Worm (Caenorhabditis elegans): ENCODE results near the gene fbxa-113.

fbxa-113 gene

DNA sequence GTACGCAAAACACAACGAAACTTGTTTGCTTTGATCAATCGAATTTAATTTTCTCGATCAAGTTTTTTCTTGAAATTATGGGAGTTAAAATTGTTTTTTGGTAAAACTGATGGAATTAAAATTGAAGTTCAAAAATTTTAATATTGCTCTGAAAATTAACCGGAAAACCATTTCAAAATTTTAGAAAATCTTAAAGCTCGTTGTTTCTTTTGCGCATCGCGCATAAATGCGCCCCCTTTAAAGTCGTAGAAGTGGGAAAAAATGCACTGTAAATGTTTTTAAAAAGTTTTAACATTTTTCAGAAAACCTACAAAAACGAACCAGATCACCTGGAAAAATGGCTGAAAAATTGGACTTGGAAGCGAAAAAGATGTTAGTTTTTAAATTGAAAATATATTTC lies at the start of gene fbxa-113:
TSS of gene fbxa-113 (plus strand) at position 301 of the 400 bp plus-strand sequence.
- TF ChIP-seq W03F9.2 (tag; optimal IDR thresholded peaks at IDR 0.05) (no peak), dao-5 (tag; optimal IDR thresholded peaks at IDR 0.05) (no peak), him-1 (tag; optimal IDR thresholded peaks at IDR 0.05) (no peak)

DNA sequence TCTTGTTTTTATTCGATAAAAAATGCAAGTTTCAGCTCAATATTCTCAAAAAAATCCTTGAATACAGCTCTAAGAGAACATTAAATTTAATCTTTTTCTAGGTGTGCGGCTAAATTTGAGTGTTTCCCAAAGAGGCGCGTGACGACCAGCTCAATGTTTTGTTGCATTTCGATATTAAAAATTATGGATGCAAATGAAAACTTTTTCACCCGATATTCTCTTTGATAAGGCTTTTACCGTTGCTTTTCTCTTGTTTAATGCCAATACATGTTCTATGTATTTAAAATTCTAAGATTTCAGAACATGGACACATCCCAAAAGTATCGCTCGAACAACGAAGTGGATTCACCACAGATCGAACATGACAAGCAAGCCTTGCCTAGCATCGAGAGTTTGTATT lies 45.0 kb upstream of the fbxa-113 start, which contains the start of gene F19B2.6:
TSS of gene F19B2.6 (plus strand) at position 301 of the 400 bp plus-strand sequence.
- TF ChIP-seq W03F9.2 (tag; optimal IDR thresholded peaks at IDR 0.05) (no peak), him-1 (tag; optimal IDR thresholded peaks at IDR 0.05) (no peak), dao-5 (tag; optimal IDR thresholded peaks at IDR 0.05) (no peak)

DNA sequence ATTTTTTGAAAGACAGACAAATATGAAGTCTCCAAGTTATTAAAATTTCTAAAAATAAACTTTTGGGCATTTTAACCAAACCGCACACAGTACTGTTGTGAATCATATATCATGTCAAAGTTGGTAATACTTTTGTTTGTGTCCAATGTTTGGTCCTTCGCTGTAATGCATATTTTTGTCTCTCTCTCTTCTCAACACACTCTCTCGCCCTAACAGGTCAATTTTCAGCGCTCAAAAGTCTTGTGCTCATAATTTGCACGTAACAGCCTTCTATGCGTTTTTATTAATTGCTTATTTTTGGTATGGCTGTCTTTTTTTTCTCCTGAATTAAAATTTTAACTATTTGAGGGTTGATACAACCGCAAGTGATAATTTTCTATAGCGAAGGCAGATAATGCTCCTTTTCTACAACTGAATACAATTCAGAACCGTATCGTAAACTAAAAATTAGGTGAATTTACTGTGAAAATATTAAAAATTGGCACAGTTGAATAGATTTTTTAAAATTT lies 41.4 kb upstream of the fbxa-113 start:
- TF ChIP-seq him-1 (tag; optimal IDR thresholded peaks at IDR 0.05), result no peak
- TF ChIP-seq W03F9.2 (tag; optimal IDR thresholded peaks at IDR 0.05), result no peak
- no peak for TF ChIP-seq dao-5 (tag; optimal IDR thresholded peaks at IDR 0.05)

DNA sequence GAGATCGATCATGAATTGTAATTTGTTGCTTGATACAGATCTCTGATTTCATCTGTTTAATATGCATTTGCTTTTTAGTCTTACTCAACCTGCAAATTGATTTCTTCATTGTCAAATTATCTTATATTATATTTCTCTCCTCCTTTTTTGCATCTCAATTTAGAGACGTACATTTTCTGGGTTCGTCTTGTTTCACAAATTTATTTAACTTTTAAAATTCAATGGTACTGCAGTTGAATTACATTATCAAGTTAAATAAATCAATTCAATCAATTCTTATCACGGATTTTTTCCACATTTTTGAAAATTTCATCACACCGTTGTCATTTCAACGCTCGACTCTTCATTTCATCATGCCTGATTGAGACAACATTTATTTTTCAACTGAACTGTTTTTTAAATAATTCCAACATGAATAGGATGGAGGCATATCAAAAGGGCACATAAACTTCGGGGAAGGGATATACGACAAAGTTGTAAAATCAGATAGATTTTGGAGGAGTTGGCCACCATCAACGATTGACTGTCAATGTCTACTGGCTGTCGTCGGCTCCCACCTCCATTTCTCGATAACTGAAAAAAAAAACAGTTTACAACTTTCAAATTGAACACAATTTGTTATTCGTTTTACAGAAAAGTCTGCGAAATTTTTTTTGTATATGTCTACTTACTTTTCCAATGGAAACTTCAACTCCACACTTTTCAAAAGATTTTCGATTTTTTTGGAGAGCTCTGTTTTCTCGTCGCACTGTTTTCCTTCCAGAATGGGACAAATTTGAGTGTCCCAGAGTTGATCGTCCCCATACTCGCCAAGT lies 40.7 kb upstream of the fbxa-113 start:
- TF ChIP-seq W03F9.2 (tag; optimal IDR thresholded peaks at IDR 0.05) (no peak), dao-5 (tag; optimal IDR thresholded peaks at IDR 0.05) (no peak), him-1 (tag; optimal IDR thresholded peaks at IDR 0.05) (no peak)

DNA sequence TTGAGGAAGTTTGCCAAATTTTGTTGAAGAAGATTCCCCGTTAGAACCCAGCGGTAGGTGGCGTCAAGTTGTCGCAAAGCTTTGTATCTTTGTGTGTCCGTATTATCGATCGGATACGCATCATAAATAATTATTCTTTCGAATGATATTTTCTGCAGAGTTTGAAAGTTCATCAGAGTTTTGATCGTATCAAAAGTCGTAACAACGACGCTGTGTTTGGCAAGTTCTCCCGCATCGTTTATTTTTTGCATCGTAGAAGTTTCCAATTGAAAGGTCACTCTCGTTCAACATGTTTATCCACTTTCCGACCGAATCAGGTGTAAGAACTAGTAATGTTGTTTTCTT lies 40.1 kb upstream of the fbxa-113 start:
- TF ChIP-seq W03F9.2 (tag; optimal IDR thresholded peaks at IDR 0.05) (no peak), him-1 (tag; optimal IDR thresholded peaks at IDR 0.05) (no peak), dao-5 (tag; optimal IDR thresholded peaks at IDR 0.05) (no peak)

DNA sequence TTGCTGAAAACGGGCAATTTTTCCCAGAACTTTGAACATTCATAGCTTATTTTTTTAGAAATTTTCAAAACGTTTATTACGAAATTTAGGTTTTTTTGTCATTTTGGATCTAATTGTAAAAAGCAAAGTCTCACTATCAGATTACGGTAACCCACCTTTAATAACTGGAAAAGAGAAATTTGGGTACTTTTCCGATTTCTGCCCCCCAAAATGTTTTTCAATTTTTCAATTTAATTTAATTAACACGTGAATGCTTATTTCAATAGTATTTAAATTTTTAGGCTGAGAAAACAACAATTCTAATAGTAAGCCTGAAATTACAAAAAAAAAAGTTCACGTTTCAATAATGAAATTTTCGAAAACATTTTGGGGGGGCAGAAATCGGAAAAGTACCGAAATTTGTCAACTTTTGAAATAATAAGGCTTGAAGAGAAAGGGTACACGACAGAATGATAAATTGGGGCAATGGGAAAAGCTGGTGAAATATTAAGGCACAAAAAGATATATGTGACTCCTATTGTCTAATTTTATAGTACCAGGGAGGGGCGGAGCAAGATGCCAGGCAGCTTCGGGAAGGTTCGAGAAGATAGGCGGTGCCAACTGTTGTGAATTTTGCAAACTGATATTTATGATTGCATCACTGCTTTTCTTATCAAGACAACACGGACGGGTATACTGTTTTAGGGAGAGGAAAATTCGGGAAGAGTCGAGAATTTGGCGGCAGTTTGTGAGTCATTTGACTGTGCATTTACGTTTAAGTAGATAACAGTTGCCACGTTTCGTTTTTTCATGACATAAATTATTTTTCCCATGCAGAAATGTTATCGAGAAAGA lies 38.9 kb upstream of the fbxa-113 start, which contains the start of gene F19B2.5:
TSS of gene F19B2.5 (minus strand) at position 107 of the 834 bp plus-strand sequence.
- no peak for TF ChIP-seq dao-5 (tag; optimal IDR thresholded peaks at IDR 0.05)
- TF ChIP-seq him-1 (tag; optimal IDR thresholded peaks at IDR 0.05), result no peak
- TF ChIP-seq W03F9.2 (tag; optimal IDR thresholded peaks at IDR 0.05), result no peak

DNA sequence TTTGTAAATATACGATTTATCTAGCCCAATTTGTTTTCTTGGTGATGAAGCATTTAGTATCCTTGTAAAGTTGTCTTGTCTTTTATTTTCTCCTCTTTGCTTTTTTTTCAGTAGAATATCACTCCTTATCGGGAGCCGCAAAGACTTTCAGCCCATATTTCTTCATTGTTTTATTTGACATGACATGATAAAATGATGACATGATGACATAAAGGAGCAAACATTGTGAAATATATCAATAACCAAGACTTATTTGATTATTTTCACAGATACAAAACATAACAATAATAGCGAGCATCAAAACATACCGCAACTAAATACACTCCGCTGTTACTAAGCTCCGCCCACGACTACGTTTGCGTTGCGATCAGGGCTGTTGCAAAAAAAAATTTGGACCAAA lies 37.4 kb upstream of the fbxa-113 start:
- TF ChIP-seq W03F9.2 (tag; optimal IDR thresholded peaks at IDR 0.05) (no peak), him-1 (tag; optimal IDR thresholded peaks at IDR 0.05) (no peak), dao-5 (tag; optimal IDR thresholded peaks at IDR 0.05) (no peak)

DNA sequence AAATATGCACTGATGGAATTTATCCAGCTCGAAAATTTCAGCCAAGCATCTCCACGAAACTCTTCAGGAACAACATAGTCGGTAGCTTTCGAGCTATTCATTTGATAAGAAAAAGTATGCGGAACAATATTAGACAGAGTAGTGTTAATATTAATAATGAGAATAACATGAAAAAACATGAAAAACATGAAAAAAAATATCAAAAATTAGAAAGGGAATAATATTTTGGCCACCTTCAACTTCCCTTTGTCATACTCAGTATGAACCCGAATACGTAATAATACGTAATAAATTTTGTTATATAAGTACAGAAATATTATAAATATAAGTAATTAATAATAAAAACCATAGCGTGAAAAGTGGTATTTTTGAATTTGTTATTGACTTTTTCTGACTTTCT lies 31.2 kb upstream of the fbxa-113 start, which contains the start of gene srw-39:
TSS of gene srw-39 (minus strand) at position 101 of the 400 bp plus-strand sequence.
- TF ChIP-seq him-1 (tag; optimal IDR thresholded peaks at IDR 0.05), result no peak
- TF ChIP-seq W03F9.2 (tag; optimal IDR thresholded peaks at IDR 0.05), result no peak
- no peak for TF ChIP-seq dao-5 (tag; optimal IDR thresholded peaks at IDR 0.05)

DNA sequence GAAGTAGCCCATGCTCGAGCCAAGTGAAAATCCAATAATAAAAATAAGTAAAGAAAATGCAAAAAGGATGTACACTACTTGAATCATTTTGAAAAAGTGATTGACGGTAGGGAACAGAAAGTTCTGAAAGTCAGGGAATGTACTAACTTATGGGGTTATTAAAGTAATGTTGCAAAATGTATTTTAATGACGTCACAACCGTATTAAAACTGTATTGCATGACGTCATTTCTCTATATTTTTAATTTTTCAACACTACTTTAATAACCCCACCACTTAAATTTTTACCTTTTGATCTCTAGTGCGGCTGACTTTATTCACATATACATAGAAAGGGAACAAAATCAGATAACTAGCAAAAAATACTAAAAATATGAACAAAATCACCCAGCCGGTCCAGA lies 20.9 kb upstream of the fbxa-113 start:
- no peak for TF ChIP-seq dao-5 (tag; optimal IDR thresholded peaks at IDR 0.05)
- no peak for TF ChIP-seq W03F9.2 (tag; optimal IDR thresholded peaks at IDR 0.05)
- TF ChIP-seq him-1 (tag; optimal IDR thresholded peaks at IDR 0.05), result no peak

DNA sequence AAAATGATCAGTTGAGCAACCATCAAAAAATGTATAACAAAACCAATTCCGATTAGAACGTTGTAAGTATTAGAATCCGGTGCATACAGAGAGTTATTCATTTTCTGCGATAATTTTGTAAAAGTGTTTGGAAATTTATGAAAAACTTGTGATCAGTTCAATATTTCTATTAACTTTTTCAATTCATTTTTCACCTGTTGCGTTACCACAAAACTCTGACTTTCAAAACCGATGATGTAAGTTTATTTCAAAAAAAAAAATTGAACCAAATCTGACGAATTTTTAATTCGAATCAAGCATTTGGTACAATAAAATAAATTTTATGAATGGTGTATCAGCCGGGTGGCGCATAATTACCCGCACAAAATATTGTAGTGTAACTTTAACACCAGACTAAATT lies 16.6 kb upstream of the fbxa-113 start, which contains the start of gene srz-16:
TSS of gene srz-16 (minus strand) at position 101 of the 400 bp plus-strand sequence.
- TF ChIP-seq dao-5 (tag; optimal IDR thresholded peaks at IDR 0.05) (no peak), him-1 (tag; optimal IDR thresholded peaks at IDR 0.05) (no peak), W03F9.2 (tag; optimal IDR thresholded peaks at IDR 0.05) (no peak)

DNA sequence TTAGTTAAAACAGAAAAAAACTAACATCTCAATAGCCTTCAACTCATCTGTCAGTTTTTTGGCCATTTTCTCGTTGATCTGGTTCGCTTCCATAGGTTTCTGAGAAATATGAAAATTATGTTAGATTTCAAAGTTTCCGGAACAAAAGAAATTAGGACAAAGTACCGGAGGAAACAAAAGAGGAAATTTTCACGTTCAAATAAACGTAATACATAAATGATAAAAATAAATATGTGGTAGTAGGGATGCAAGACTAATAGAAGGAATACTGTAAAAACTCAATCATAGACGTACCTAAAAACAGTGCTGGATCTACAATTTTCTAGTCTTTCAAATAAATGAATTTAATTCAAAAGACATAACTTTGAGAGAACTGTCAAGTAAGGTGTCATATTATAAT lies 14.4 kb upstream of the fbxa-113 start, which contains the start of gene fbxa-116:
TSS of gene fbxa-116 (minus strand) at position 101 of the 400 bp plus-strand sequence.
- TF ChIP-seq W03F9.2 (tag; optimal IDR thresholded peaks at IDR 0.05) (no peak), him-1 (tag; optimal IDR thresholded peaks at IDR 0.05) (no peak), dao-5 (tag; optimal IDR thresholded peaks at IDR 0.05) (no peak)

DNA sequence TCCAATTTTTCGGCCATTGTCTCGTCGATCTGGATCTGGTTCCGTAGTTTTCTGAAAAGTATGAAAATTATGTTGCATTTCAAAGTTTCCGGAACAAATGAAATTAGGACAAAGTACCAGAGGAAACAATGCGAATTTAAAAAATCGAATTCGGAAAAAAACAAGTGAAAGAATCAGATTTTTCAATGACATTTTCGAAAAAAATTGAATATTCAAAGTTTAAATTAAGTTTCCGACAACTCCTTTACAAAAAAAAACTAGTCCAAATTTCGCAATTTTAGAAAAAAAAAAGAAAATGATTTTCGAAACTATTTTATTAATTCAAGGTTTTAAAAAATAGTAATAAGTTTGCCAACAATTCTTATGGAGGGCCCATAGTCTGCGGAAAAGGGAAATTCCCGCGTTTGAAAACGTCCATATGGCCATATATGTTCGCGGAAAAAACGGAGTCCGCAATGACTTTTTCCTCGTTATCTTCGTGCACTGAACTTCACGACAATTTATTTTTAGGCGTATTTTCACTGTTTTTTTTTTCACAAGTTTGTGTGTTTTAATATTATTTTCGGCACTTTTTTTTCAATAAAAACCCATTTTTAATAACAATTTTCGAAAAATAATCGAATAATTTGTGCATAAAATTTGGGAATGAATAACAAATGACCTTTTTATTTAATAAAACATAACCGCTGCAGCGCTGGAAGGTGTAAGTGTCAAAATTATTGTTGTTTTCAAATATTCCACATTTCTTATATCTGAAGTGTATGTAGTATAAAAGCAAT lies 10.9 kb upstream of the fbxa-113 start, which contains the start of the genes fbxa-115 and Y113G7B.27:
TSS of gene fbxa-115 (minus strand) at position 51 of the 779 bp plus-strand sequence.
TSS of gene Y113G7B.27 (plus strand) at position 729 of the 779 bp plus-strand sequence.
- no peak for TF ChIP-seq him-1 (tag; optimal IDR thresholded peaks at IDR 0.05)
- TF ChIP-seq W03F9.2 (tag; optimal IDR thresholded peaks at IDR 0.05), result no peak
- TF ChIP-seq dao-5 (tag; optimal IDR thresholded peaks at IDR 0.05), result no peak
